Fruit fly (Drosophila melanogaster) whole organism, wandering third instar larva: Measurements from ENCODE around the gene CG6749.

Experiments used
- Abd-B ChIP-seq: fragments of >200 bp; optimal IDR thresholded peaks from 2 replicates; lab custom pipeline; 2017; ENCODE audit warnings: missing biosample characterization, missing genetic modification characterization
- CG32264 ChIP-seq: fragments of 200-800 bp; sonication (Bioruptor generic); optimal IDR thresholded peaks from 2 replicates; lab custom pipeline; 2016; ENCODE audit warnings: missing biosample characterization, missing genetic modification characterization
- CG9705 ChIP-seq: fragments of 200-800 bp; sonication (Bioruptor generic); optimal IDR thresholded peaks from 2 replicates; lab custom pipeline; 2018; ENCODE audit warnings: missing biosample characterization, mild to moderate bottlenecking, missing genetic modification characterization
- CrebA ChIP-seq: fragments of 200-800 bp; sonication (Bioruptor generic); optimal IDR thresholded peaks from 2 replicates; lab custom pipeline; 2016; ENCODE audit warnings: missing biosample characterization, mild to moderate bottlenecking, missing genetic modification characterization, borderline replicate concordance
- Dfd ChIP-seq: fragments of >200 bp; optimal IDR thresholded peaks from 2 replicates; lab custom pipeline; 2017; ENCODE audit warnings: missing biosample characterization, missing genetic modification characterization
- Dif ChIP-seq: fragments of 200-275, 200-300 bp; sonication (Bioruptor generic); optimal IDR thresholded peaks from 2 replicates; lab custom pipeline; 2018; ENCODE audit warnings: missing biosample characterization, missing genetic modification characterization; ENCODE audit not compliant: partially characterized antibody
- GATAd ChIP-seq: sonication (Bioruptor generic); optimal IDR thresholded peaks from 2 replicates; lab custom pipeline; 2016; ENCODE audit warnings: missing biosample characterization, missing genetic modification characterization
- HLH106 ChIP-seq: fragments of 200-800 bp; optimal IDR thresholded peaks from 3 replicates; lab custom pipeline; 2019; ENCODE audit warnings: missing biosample characterization, mild to moderate bottlenecking, missing genetic modification characterization, moderate library complexity
- Hnf4 ChIP-seq: fragments of 200-800 bp; sonication (Bioruptor generic); optimal IDR thresholded peaks from 2 replicates; lab custom pipeline; 2016; ENCODE audit warnings: missing biosample characterization, mild to moderate bottlenecking, missing genetic modification characterization
- Hr78 ChIP-seq: fragments of >200 bp; optimal IDR thresholded peaks from 2 replicates; lab custom pipeline; 2017; ENCODE audit warnings: missing biosample characterization, missing genetic modification characterization
- Hr83 ChIP-seq: fragments of 200-300 bp; sonication (Bioruptor generic); optimal IDR thresholded peaks from 2 replicates; lab custom pipeline; 2016; ENCODE audit warnings: missing biosample characterization, mild to moderate bottlenecking, missing genetic modification characterization, moderate library complexity; ENCODE audit not compliant: poor library complexity, severe bottlenecking
- Jra ChIP-seq: sonication (Bioruptor generic); optimal IDR thresholded peaks from 2 replicates; lab custom pipeline; 2016; ENCODE audit warnings: missing biosample characterization, missing genetic modification characterization
- Mio ChIP-seq: sonication (Bioruptor generic); optimal IDR thresholded peaks from 2 replicates; lab custom pipeline; 2016; ENCODE audit warnings: missing biosample characterization, missing genetic modification characterization
- Myc ChIP-seq: fragments of >200 bp; optimal IDR thresholded peaks from 2 replicates; lab custom pipeline; 2017
- N ChIP-seq: fragments of >200 bp; optimal IDR thresholded peaks from 2 replicates; lab custom pipeline; 2018; ENCODE audit warnings: missing biosample characterization, missing external identifiers, missing genetic modification characterization
- OdsH ChIP-seq: fragments of 200-800 bp; sonication (Bioruptor generic); optimal IDR thresholded peaks from 2 replicates; lab custom pipeline; 2016; ENCODE audit warnings: missing biosample characterization, mild to moderate bottlenecking, missing genetic modification characterization
- Rel ChIP-seq, 2 experiments: fragments of 200-800 bp; sonication (Bioruptor generic) in 1 of 2; optimal IDR thresholded peaks; 2 replicates in 1 of 2; 3 replicates in 1 of 2; lab custom pipeline; 2016 to 2019; ENCODE audit warnings: mild to moderate bottlenecking in 2 of 2, missing biosample characterization in 2 of 2, missing genetic modification characterization in 2 of 2, moderate library complexity in 1 of 2
- Sp1 ChIP-seq: fragments of 200-800 bp; sonication (Bioruptor generic); optimal IDR thresholded peaks from 3 replicates; lab custom pipeline; 2019; ENCODE audit warnings: missing biosample characterization, mild to moderate bottlenecking, missing genetic modification characterization, moderate library complexity
- Vsx2 ChIP-seq: fragments of 200-300, 225-300 bp; sonication (Bioruptor generic); optimal IDR thresholded peaks from 2 replicates; lab custom pipeline; 2018; ENCODE audit warnings: missing biosample characterization, missing genetic modification characterization; ENCODE audit not compliant: partially characterized antibody
- br ChIP-seq: fragments of 200-800 bp; sonication (Bioruptor generic); optimal IDR thresholded peaks from 2 replicates; lab custom pipeline; 2016; ENCODE audit warnings: missing biosample characterization, missing genetic modification characterization
- brk ChIP-seq: fragments of 200-800 bp; sonication (Bioruptor generic); optimal IDR thresholded peaks from 2 replicates; lab custom pipeline; 2016; ENCODE audit warnings: missing biosample characterization, mild to moderate bottlenecking, missing genetic modification characterization
- dl ChIP-seq, 2 experiments: fragments of 175-275, 200-275 bp in 1 of 2; fragments of 200-275 bp in 1 of 2; sonication (Bioruptor generic); optimal IDR thresholded peaks; lab custom pipeline; 2018; ENCODE audit warnings: mild to moderate bottlenecking in 2 of 2, missing biosample characterization in 2 of 2, missing genetic modification characterization in 2 of 2, moderate library complexity in 2 of 2; ENCODE audit not compliant: partially characterized antibody in 2 of 2, insufficient read depth in 1 of 2
- dmrt93B ChIP-seq: fragments of 200-800 bp; sonication (Bioruptor generic); optimal IDR thresholded peaks from 2 replicates; lab custom pipeline; 2018; ENCODE audit warnings: missing biosample characterization, mild to moderate bottlenecking, missing genetic modification characterization
- dsf ChIP-seq: sonication (Bioruptor generic); optimal IDR thresholded peaks from 2 replicates; lab custom pipeline; 2016; ENCODE audit warnings: missing biosample characterization, missing genetic modification characterization, borderline replicate concordance
- ey ChIP-seq: fragments of 200-800 bp; sonication (Bioruptor generic); optimal IDR thresholded peaks from 2 replicates; lab custom pipeline; 2016; ENCODE audit warnings: missing biosample characterization, missing genetic modification characterization
- foxo ChIP-seq, 2 experiments: fragments of 200-800 bp; sonication (Bioruptor generic); optimal IDR thresholded peaks; 2 replicates in 1 of 2; 3 replicates in 1 of 2; lab custom pipeline; 2016 to 2017; ENCODE audit warnings: missing biosample characterization in 2 of 2, missing genetic modification characterization in 2 of 2
- fru ChIP-seq: fragments of 200-800 bp; sonication (Bioruptor generic); optimal IDR thresholded peaks from 3 replicates; lab custom pipeline; 2016; ENCODE audit warnings: missing biosample characterization, mild to moderate bottlenecking, missing genetic modification characterization
- h ChIP-seq: fragments of 200-800 bp; sonication (Bioruptor generic); optimal IDR thresholded peaks from 3 replicates; lab custom pipeline; 2016; ENCODE audit warnings: missing biosample characterization, mild to moderate bottlenecking, missing genetic modification characterization
- jim ChIP-seq: fragments of 175-275, 200-325 bp; sonication (Bioruptor generic); optimal IDR thresholded peaks from 2 replicates; lab custom pipeline; 2016; ENCODE audit warnings: missing biosample characterization, mild to moderate bottlenecking, missing genetic modification characterization
- lola ChIP-seq: fragments of >200 bp; optimal IDR thresholded peaks from 2 replicates; lab custom pipeline; 2017; ENCODE audit warnings: missing biosample characterization, missing genetic modification characterization
- pan ChIP-seq: fragments of >200 bp; optimal IDR thresholded peaks from 2 replicates; lab custom pipeline; 2017
- psq ChIP-seq: fragments of 200-800 bp; sonication (Bioruptor generic); optimal IDR thresholded peaks from 3 replicates; lab custom pipeline; 2017; ENCODE audit warnings: missing biosample characterization, mild to moderate bottlenecking, missing genetic modification characterization, moderate library complexity
- rgr ChIP-seq: fragments of 200-800 bp; sonication (Bioruptor generic); optimal IDR thresholded peaks from 3 replicates; lab custom pipeline; 2016; ENCODE audit warnings: missing biosample characterization, mild to moderate bottlenecking, missing genetic modification characterization
- sage ChIP-seq: fragments of 200-800 bp; sonication (Bioruptor generic); optimal IDR thresholded peaks from 2 replicates; lab custom pipeline; 2016; ENCODE audit warnings: missing biosample characterization, mild to moderate bottlenecking, missing genetic modification characterization
- sv ChIP-seq: fragments of 200-800 bp; sonication (Bioruptor generic); optimal IDR thresholded peaks from 3 replicates; lab custom pipeline; 2016; ENCODE audit warnings: missing biosample characterization, missing genetic modification characterization
- tai ChIP-seq: sonication (Bioruptor generic); optimal IDR thresholded peaks from 2 replicates; lab custom pipeline; 2016; ENCODE audit warnings: missing biosample characterization, missing genetic modification characterization
- usp ChIP-seq: fragments of >200 bp; optimal IDR thresholded peaks from 2 replicates; lab custom pipeline; 2017; ENCODE audit warnings: missing biosample characterization, missing genetic modification characterization
- woc ChIP-seq: sonication (Bioruptor generic); optimal IDR thresholded peaks from 2 replicates; lab custom pipeline; 2016; ENCODE audit warnings: missing biosample characterization, mild to moderate bottlenecking, missing genetic modification characterization

CG6749 gene

DNA sequence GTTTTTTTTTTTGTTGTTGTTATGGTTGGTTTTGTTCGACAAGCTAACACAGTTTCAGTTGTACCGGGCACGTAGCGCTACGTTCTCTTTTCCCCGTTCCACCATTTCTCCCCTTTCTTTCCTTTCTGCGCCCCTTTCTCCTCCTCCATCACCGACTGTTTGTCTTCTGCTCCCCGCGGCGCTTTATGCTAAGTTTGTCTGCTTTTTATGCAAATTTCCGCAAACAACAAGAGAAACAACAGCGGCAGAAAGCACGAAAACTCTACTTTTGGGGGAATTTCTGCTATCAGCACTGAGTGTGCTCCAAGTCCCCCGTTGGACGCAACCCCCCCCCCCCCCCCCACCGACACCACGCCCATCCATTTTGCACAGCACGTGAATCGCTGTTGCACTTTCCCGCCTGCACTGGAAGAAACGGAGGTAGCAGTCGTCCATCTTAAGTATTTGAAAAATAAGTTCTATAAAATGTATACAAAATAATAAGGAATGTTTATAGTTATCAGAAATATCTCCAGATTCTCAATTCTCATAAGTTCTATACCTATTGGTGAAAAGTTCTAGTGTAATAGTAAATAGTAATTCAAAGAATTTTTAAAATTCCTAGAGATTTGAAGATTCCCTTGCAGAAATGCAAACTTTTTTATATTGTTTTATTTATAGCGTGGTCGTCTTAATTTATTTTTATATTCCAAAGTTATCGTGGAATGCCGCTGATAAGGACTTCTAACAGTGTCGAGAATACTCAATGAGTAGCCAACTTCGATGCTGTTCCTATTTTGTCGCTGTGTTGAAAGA is 31.5 kb upstream of the CG6749 start:
- no peak for TF ChIP-seq Vsx2
- TF ChIP-seq Dfd, result no peak
- TF ChIP-seq lola (GFP tag; lab: Kevin White, UChicago), result no peak
- no peak for TF ChIP-seq CrebA (GFP tag; lab: Kevin White, UChicago)
- TF ChIP-seq Rel (GFP tag; optimal IDR thresholded peaks at IDR 0.05; lab: Kevin White, UChicago), result no peak
- peak; percentile 73 for TF ChIP-seq Rel (tag; optimal IDR thresholded peaks at IDR 0.05; lab: Kevin White, UChicago)
- no peak for TF ChIP-seq Abd-B
- no peak for TF ChIP-seq Jra (GFP tag; lab: Kevin White, UChicago)
- no peak for TF ChIP-seq foxo (GFP tag; optimal IDR thresholded peaks at IDR 0.05; lab: Kevin White, UChicago)
- no peak for TF ChIP-seq N (GFP tag; lab: Kevin White, UChicago)
- no peak for TF ChIP-seq sv (GFP tag; lab: Kevin White, UChicago)
- TF ChIP-seq psq (GFP tag; lab: Kevin White, UChicago), result peak; percentile 57
- TF ChIP-seq CG9705, result no peak
- TF ChIP-seq pan (lab: Kevin White, UChicago), result no peak
- TF ChIP-seq OdsH (GFP tag; lab: Kevin White, UChicago), result peak; percentile 17
- TF ChIP-seq brk (GFP tag; lab: Kevin White, UChicago), result no peak
- no peak for TF ChIP-seq Dif (GFP tag; lab: Kevin White, UChicago)
- peak; percentile 30 for TF ChIP-seq h (GFP tag; lab: Kevin White, UChicago)
- TF ChIP-seq Hr78 (GFP tag; lab: Kevin White, UChicago), result no peak
- no peak for TF ChIP-seq Mio (GFP tag; lab: Kevin White, UChicago)
- no peak for TF ChIP-seq woc (GFP tag; lab: Kevin White, UChicago)
- TF ChIP-seq Hr83, result no peak
- TF ChIP-seq sage (GFP tag; lab: Kevin White, UChicago), result no peak
- TF ChIP-seq Sp1, result peak; percentile 25
- peak; percentile 24 for TF ChIP-seq dmrt93B (GFP tag; lab: Kevin White, UChicago)
- no peak for TF ChIP-seq GATAd (GFP tag; lab: Kevin White, UChicago)
- no peak for TF ChIP-seq Myc
- peak; percentile 17 for TF ChIP-seq fru (GFP tag; lab: Kevin White, UChicago)
- TF ChIP-seq usp, result no peak
- TF ChIP-seq CG32264 (GFP tag; lab: Kevin White, UChicago), result no peak
- no peak for TF ChIP-seq jim (GFP tag; lab: Kevin White, UChicago)
- no peak for TF ChIP-seq Hnf4 (GFP tag; lab: Kevin White, UChicago)
- TF ChIP-seq ey (GFP tag; lab: Kevin White, UChicago), result peak; percentile 1
- TF ChIP-seq dsf (GFP tag; lab: Kevin White, UChicago), result no peak
- TF ChIP-seq rgr (GFP tag; lab: Kevin White, UChicago), result no peak
- no peak for TF ChIP-seq br
- TF ChIP-seq HLH106 (tag; lab: Kevin White, UChicago), result peak; percentile 18
- TF ChIP-seq tai (GFP tag; lab: Kevin White, UChicago), result no peak
- no peak for TF ChIP-seq dl (GFP tag; optimal IDR thresholded peaks at IDR 0.05; lab: Kevin White, UChicago; ENCODE audit: insufficient read depth in 1 of 2, partially characterized antibody in 2 of 2)

- TF ChIP-seq lola (GFP tag; lab: Kevin White, UChicago) (no peak), pan (lab: Kevin White, UChicago) (no peak), psq (GFP tag; lab: Kevin White, UChicago) (no peak), h (GFP tag; lab: Kevin White, UChicago) (no peak), fru (GFP tag; lab: Kevin White, UChicago) (no peak), sage (GFP tag; lab: Kevin White, UChicago) (no peak), tai (GFP tag; lab: Kevin White, UChicago) (no peak), dsf (GFP tag; lab: Kevin White, UChicago) (no peak), jim (GFP tag; lab: Kevin White, UChicago) (no peak), Abd-B (no peak), Rel (GFP tag; optimal IDR thresholded peaks at IDR 0.05; lab: Kevin White, UChicago) (no peak), Rel (tag; optimal IDR thresholded peaks at IDR 0.05; lab: Kevin White, UChicago) (no peak), HLH106 (tag; lab: Kevin White, UChicago) (peak; percentile 18), sv (GFP tag; lab: Kevin White, UChicago) (no peak), Mio (GFP tag; lab: Kevin White, UChicago) (no peak), Jra (GFP tag; lab: Kevin White, UChicago) (no peak), rgr (GFP tag; lab: Kevin White, UChicago) (peak; percentile 11), Hr78 (GFP tag; lab: Kevin White, UChicago) (no peak), Hr83 (no peak), Dif (GFP tag; lab: Kevin White, UChicago) (no peak), CG32264 (GFP tag; lab: Kevin White, UChicago) (no peak), CrebA (GFP tag; lab: Kevin White, UChicago) (no peak), foxo (GFP tag; optimal IDR thresholded peaks at IDR 0.05; lab: Kevin White, UChicago) (peak in 1 of 2 experiments; percentile 28)
- TF ChIP-seq, all 38 proteins: peak for 3
Measured at dm6 chr3L:9764307-9764706, 30.7 kb upstream of the CG6749 start.
